Worm (Caenorhabditis elegans) whole organism, mixed stage, embryonic: ENCODE measurements around the gene T05A8.6.

Experiments
- ces-1 ChIP-seq: fragments of 150-350 bp; optimal IDR thresholded peaks from 2 replicates; lab custom pipeline; 2014; ENCODE audit warnings: missing biosample characterization, missing genetic modification reagents, missing genetic modification characterization
- elt-3 ChIP-seq: fragments of 150-350 bp; optimal IDR thresholded peaks from 2 replicates; lab custom pipeline; 2014; ENCODE audit warnings: missing biosample characterization, missing genetic modification characterization

DNA sequence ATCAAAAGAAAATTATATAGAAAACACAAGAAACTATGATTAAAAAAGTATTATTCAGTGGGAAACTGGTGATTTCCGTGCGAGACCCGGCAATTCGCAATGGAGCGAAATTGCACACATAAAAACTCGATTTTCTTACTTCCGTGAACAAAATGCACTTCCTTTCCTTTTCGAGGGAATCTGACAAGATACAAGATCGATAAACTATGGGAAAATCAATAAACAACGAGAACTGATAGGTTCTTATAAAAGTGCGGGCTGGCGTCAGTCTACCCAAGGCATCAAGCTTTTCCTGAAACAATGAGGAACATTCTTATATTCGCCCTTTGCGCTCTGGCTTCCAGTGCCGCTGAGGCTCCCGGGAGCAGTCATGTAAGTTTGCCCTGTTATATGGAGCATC is 13.5 kb upstream of the T05A8.6 start, which contains the start of gene F29A7.3:
- no peak for TF ChIP-seq elt-3 (tag; lab: Kevin White, UChicago)
- no peak for TF ChIP-seq ces-1 (GFP tag; lab: Kevin White, UChicago)
